Fruit fly (Drosophila melanogaster) whole organism, pupa: ENCODE data around the gene Nuak.

Experiments
- CG10348 ChIP-seq: fragments of 200-800 bp; sonication (Bioruptor generic); IDR thresholded peaks from 2 replicates; pipeline ENCODE4 v1.3.6; 2022; ENCODE audit warnings: missing biosample characterization, missing genetic modification characterization
- CG12605 ChIP-seq: fragments of 200-800 bp; sonication (Bioruptor generic); IDR thresholded peaks from 2 replicates; pipeline ENCODE4 v1.3.6; 2022; ENCODE audit warnings: missing biosample characterization, missing genetic modification characterization
- CG14655 ChIP-seq: fragments of 200-800 bp; sonication (Bioruptor generic); optimal IDR thresholded peaks from 3 replicates; lab custom pipeline; 2017; ENCODE audit warnings: mild to moderate bottlenecking, missing biosample characterization, missing genetic modification reagents, missing genetic modification characterization
- CG8301 ChIP-seq: fragments of 200-800 bp; sonication (Bioruptor generic); optimal IDR thresholded peaks from 2 replicates; lab custom pipeline; 2018; ENCODE audit warnings: missing biosample characterization, mild to moderate bottlenecking, missing genetic modification characterization
- D1 ChIP-seq: fragments of 200-800 bp; sonication (Bioruptor generic); optimal IDR thresholded peaks from 2 replicates; lab custom pipeline; 2018; ENCODE audit warnings: missing biosample characterization, mild to moderate bottlenecking, missing genetic modification characterization, moderate library complexity
- EcR ChIP-seq: fragments of 200-800 bp; sonication (Bioruptor generic); optimal IDR thresholded peaks from 3 replicates; lab custom pipeline; 2019; ENCODE audit warnings: missing biosample characterization, missing genetic modification characterization, mild to moderate bottlenecking, moderate library complexity, missing genetic modification reagents
- Ets98B ChIP-seq: fragments of 200-800 bp; sonication (Bioruptor generic); IDR thresholded peaks from 2 replicates; pipeline ENCODE4 v1.3.6; 2022; ENCODE audit warnings: missing biosample characterization, missing genetic modification characterization
- Pif1A ChIP-seq: fragments of 200-800 bp; sonication (Bioruptor generic); optimal IDR thresholded peaks from 3 replicates; lab custom pipeline; 2016; ENCODE audit warnings: missing biosample characterization, missing genetic modification characterization
- Snoo ChIP-seq: fragments of 200-800 bp; sonication (Bioruptor generic); optimal IDR thresholded peaks from 3 replicates; lab custom pipeline; 2017; ENCODE audit warnings: missing biosample characterization, mild to moderate bottlenecking, missing genetic modification characterization, inconsistent platforms
- fd96Ca ChIP-seq: fragments of 200-800 bp; sonication (Bioruptor generic); IDR thresholded peaks from 3 replicates; pipeline ENCODE4 v1.3.6; 2022; ENCODE audit warnings: missing biosample characterization, missing genetic modification characterization
- gl ChIP-seq: fragments of 200-800 bp; sonication (Bioruptor generic); optimal IDR thresholded peaks from 2 replicates; lab custom pipeline; 2018; ENCODE audit warnings: missing biosample characterization, mild to moderate bottlenecking, missing genetic modification characterization
- rn ChIP-seq: fragments of 200-800 bp; sonication (Bioruptor generic); IDR thresholded peaks from 2 replicates; pipeline ENCODE4 v1.3.6; 2022; ENCODE audit warnings: missing biosample characterization, missing genetic modification characterization

DNA sequence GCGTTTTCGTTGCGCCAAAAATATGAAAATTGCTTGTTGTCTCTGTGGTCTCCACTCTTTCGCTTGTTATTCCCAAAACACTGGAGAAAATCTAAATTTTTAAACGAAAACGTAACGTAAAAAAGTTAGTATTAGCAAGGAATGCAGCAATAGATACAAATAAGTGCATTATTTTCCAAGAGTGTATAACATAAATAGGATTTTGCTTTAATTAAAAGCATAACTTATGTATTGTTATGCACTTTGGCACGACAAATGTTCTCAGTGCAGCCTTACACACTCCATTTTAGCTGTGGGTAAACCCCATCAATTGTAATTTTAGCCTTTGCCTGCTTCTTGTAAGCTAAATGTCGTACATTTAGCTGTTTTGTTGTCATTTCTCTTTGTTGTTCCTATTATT lies 11.9 kb downstream of the Nuak start:
- TF ChIP-seq CG10348 (GFP tag; lab: Robert Waterston, UW) (no peak), Ets98B (GFP tag; lab: Robert Waterston, UW) (0 out of 2 replicates have a peak, but pooled peaks have one; percentile 12), CG8301 (tag; lab: Kevin White, UChicago) (peak; percentile 48), Pif1A (no peak), EcR (GFP tag; lab: Kevin White, UChicago) (no peak), D1 (tag; lab: Kevin White, UChicago) (no peak), rn (GFP tag; lab: Robert Waterston, UW) (no peak), CG14655 (peak; percentile 37), fd96Ca (no peak), Snoo (tag; lab: Kevin White, UChicago) (no peak), CG12605 (GFP tag; lab: Robert Waterston, UW) (no peak), gl (no peak)
